Worm (Caenorhabditis elegans): ENCODE measurements around the gene gba-4.

gba-4 gene

DNA sequence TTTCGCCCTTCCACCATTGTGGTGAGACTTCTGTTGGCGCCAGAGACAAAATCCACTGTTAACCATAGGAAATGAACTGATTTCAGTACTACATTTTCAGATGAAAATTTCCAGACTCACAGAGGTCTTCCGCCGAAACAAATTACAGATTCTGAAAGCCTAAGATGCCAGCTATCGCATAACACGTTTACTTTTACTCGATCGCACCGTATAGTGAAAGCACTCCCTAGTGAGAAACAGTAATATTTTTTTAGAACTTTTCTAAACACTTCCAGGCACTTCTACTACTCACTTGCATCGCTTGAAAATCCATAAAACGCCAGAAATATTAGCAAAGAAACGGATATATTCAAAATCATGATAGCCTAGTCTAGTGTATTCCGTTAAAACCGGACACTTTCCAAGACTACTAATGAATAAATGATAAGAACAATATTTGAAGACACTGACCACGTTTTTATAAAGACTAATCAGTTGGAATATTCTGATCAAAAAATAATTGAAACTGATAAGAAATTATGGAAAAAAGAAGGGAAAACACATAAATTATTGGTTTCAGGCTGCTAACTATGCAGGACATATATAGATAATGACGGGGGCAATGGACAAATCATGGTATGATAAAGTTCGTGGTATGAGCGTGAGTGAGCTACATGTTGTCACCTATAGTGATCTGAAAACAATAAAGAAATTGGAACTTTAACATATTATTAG, at the start of gene gba-4:
Gene gba-4, minus strand, starts transcription at position 418 of the 714 bp plus-strand sequence.
- TF ChIP-seq pqm-1 (tag; optimal IDR thresholded peaks at IDR 0.05) (peak; percentile 42), elt-2 (tag; optimal IDR thresholded peaks at IDR 0.05) (peak; percentile 81)

- no peak for TF ChIP-seq pqm-1 (tag; optimal IDR thresholded peaks at IDR 0.05)
- TF ChIP-seq nhr-237 (tag; optimal IDR thresholded peaks at IDR 0.05) = no peak
- no peak for TF ChIP-seq nhr-23 (tag; optimal IDR thresholded peaks at IDR 0.05)
- no peak for TF ChIP-seq nhr-76 (tag; optimal IDR thresholded peaks at IDR 0.05)
- TF ChIP-seq elt-3 (tag; optimal IDR thresholded peaks at IDR 0.05) = no peak
- no peak for TF ChIP-seq mdl-1 (tag; optimal IDR thresholded peaks at IDR 0.05)
- no peak for TF ChIP-seq mml-1 (tag; optimal IDR thresholded peaks at IDR 0.05)
- TF ChIP-seq nhr-11 (tag; optimal IDR thresholded peaks at IDR 0.05) = no peak
- TF ChIP-seq nhr-67 (tag; optimal IDR thresholded peaks at IDR 0.05) = no peak
- TF ChIP-seq nhr-25 (tag; optimal IDR thresholded peaks at IDR 0.05) = no peak
- TF ChIP-seq fkh-2 (tag; optimal IDR thresholded peaks at IDR 0.05) = no peak
- TF ChIP-seq snpc-4 (tag; optimal IDR thresholded peaks at IDR 0.05) = no peak
- TF ChIP-seq ZK546.5 (tag; optimal IDR thresholded peaks at IDR 0.05) = no peak
- TF ChIP-seq ztf-11 (tag; optimal IDR thresholded peaks at IDR 0.05) = no peak
- no peak for TF ChIP-seq ceh-9 (tag; optimal IDR thresholded peaks at IDR 0.05)
- no peak for TF ChIP-seq nhr-12 (tag; optimal IDR thresholded peaks at IDR 0.05)
- no peak for TF ChIP-seq R02D3.7 (tag; optimal IDR thresholded peaks at IDR 0.05)
- no peak for TF ChIP-seq ceh-82 (tag; optimal IDR thresholded peaks at IDR 0.05)
These were observed 46.8 kb upstream of the gba-4 start, which contains the start of gene ZK616.2 for ce11 chrIV:5397539-5397938. ZK616.2 (plus strand) TSS chrIV:5397839.

ce11 chrIV:5396769-5397168, 46.1 kb upstream of the gba-4 start, which contains the start of gene ZK616.3:
ZK616.3 (plus strand) TSS chrIV:5397069.
- no peak for TF ChIP-seq nhr-12 (tag; optimal IDR thresholded peaks at IDR 0.05)
- TF ChIP-seq nhr-67 (tag; optimal IDR thresholded peaks at IDR 0.05) = no peak
- no peak for TF ChIP-seq pqm-1 (tag; optimal IDR thresholded peaks at IDR 0.05)
- TF ChIP-seq daf-12 (tag; optimal IDR thresholded peaks at IDR 0.05) = no peak
- TF ChIP-seq egl-5 (tag; optimal IDR thresholded peaks at IDR 0.05) = no peak

DNA sequence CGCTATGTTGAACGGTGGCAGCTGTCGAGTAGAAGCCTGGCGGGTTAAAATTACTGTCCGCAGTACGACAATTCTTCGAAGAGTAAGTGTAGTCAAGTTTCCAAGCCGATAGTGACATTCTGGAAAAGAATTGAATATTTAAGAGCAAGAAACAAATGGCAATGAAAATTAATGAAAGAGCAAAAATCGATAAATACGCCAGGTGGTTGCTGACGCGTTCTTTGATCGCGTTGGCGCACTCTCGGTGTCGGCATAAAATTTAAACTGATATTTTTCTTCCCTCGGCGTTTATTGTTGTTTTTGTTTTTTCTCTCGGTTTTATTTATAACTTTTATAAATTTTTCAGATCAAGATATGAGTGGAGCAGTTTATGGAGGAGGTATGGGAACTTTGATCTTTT, 44.0 kb upstream of the gba-4 start, which contains the start of the genes perm-3 and swsn-6:
Gene perm-3, minus strand, starts transcription at position 118 of the 400 bp plus-strand sequence.
Gene swsn-6, plus strand, starts transcription at position 347 of the 400 bp plus-strand sequence.
- TF ChIP-seq ceh-82 (tag; optimal IDR thresholded peaks at IDR 0.05) (no peak), nhr-237 (tag; optimal IDR thresholded peaks at IDR 0.05) (no peak), nhr-23 (tag; optimal IDR thresholded peaks at IDR 0.05) (peak; percentile 83), unc-39 (tag; optimal IDR thresholded peaks at IDR 0.05) (no peak), ama-1 (optimal IDR thresholded peaks at IDR 0.05) (no peak), ceh-9 (tag; optimal IDR thresholded peaks at IDR 0.05) (no peak), ztf-11 (tag; optimal IDR thresholded peaks at IDR 0.05) (no peak), lin-39 (tag; optimal IDR thresholded peaks at IDR 0.05) (peak; percentile 40), ceh-16 (tag; optimal IDR thresholded peaks at IDR 0.05) (no peak), nhr-12 (tag; optimal IDR thresholded peaks at IDR 0.05) (no peak), fkh-10 (GFP tag; optimal IDR thresholded peaks at IDR 0.05) (no peak), hmg-11 (tag; optimal IDR thresholded peaks at IDR 0.05) (peak; percentile 61), mdl-1 (tag; optimal IDR thresholded peaks at IDR 0.05) (no peak), nfya-1 (tag; optimal IDR thresholded peaks at IDR 0.05; ENCODE audit: insufficient read depth) (peak; percentile 80), elt-1 (tag; optimal IDR thresholded peaks at IDR 0.05) (peak; percentile 7), tbx-2 (tag; optimal IDR thresholded peaks at IDR 0.05) (peak; percentile 62), ztf-4 (tag; optimal IDR thresholded peaks at IDR 0.05) (no peak), nhr-28 (tag; optimal IDR thresholded peaks at IDR 0.05) (no peak), aly-2 (tag; optimal IDR thresholded peaks at IDR 0.05) (no peak), snpc-4 (tag; optimal IDR thresholded peaks at IDR 0.05) (peak; percentile 90), nhr-76 (tag; optimal IDR thresholded peaks at IDR 0.05) (no peak), daf-12 (tag; optimal IDR thresholded peaks at IDR 0.05) (no peak), nhr-67 (tag; optimal IDR thresholded peaks at IDR 0.05) (no peak), lsy-12 (tag; optimal IDR thresholded peaks at IDR 0.05) (peak; percentile 49), nhr-25 (tag; optimal IDR thresholded peaks at IDR 0.05) (peak; percentile 73), ZK546.5 (tag; optimal IDR thresholded peaks at IDR 0.05) (peak; percentile 37), fos-1 (tag; optimal IDR thresholded peaks at IDR 0.05) (no peak), zag-1 (tag; optimal IDR thresholded peaks at IDR 0.05) (no peak), nhr-77 (tag; optimal IDR thresholded peaks at IDR 0.05) (no peak), elt-3 (tag; optimal IDR thresholded peaks at IDR 0.05) (no peak), pha-4 (tag; optimal IDR thresholded peaks at IDR 0.05) (peak; percentile 89), egl-5 (tag; optimal IDR thresholded peaks at IDR 0.05) (peak; percentile 45), skn-1 (tag; optimal IDR thresholded peaks at IDR 0.05) (no peak), R02D3.7 (tag; optimal IDR thresholded peaks at IDR 0.05) (peak; percentile 63), sea-2 (GFP tag; optimal IDR thresholded peaks at IDR 0.05) (no peak), egl-27 (tag; optimal IDR thresholded peaks at IDR 0.05) (no peak), pqm-1 (tag; optimal IDR thresholded peaks at IDR 0.05) (no peak), eor-1 (tag; optimal IDR thresholded peaks at IDR 0.05) (no peak), elt-2 (tag; optimal IDR thresholded peaks at IDR 0.05) (peak; percentile 37), lin-15B (tag; optimal IDR thresholded peaks at IDR 0.05) (peak; percentile 85), nhr-43 (tag; optimal IDR thresholded peaks at IDR 0.05; ENCODE audit: poor library complexity, severe bottlenecking) (peak; percentile 8)

Data from whole organism, L3 larva.